Fruit fly (Drosophila melanogaster) whole organism, adult: Measurements from ENCODE around the gene Doc3.
A peak's percentile ranks its signal among the peaks of the same experiment; 100 is the strongest.

Experiments
- CG11617 ChIP-seq: fragments of 200-800 bp; sonication (Bioruptor generic); optimal IDR thresholded peaks from 2 replicates; lab custom pipeline; 2017; ENCODE audit warnings: mild to moderate bottlenecking, missing biosample characterization, missing genetic modification reagents, missing genetic modification characterization
- CG12768 ChIP-seq: fragments of 200-800 bp; sonication (Bioruptor generic); optimal IDR thresholded peaks from 2 replicates; lab custom pipeline; 2017; ENCODE audit warnings: missing biosample characterization, missing genetic modification characterization, mild to moderate bottlenecking, moderate library complexity, missing genetic modification reagents
- CG1620 ChIP-seq: fragments of 200-800 bp; sonication (Bioruptor generic); optimal IDR thresholded peaks from 2 replicates; lab custom pipeline; 2016; ENCODE audit warnings: missing biosample characterization, missing genetic modification characterization
- CG33017 ChIP-seq: fragments of 200-800 bp; sonication (Bioruptor generic); optimal IDR thresholded peaks from 2 replicates; lab custom pipeline; 2018; ENCODE audit warnings: missing biosample characterization, mild to moderate bottlenecking, missing genetic modification characterization, moderate library complexity
- CG5204 ChIP-seq: fragments of 200-800 bp; sonication (Bioruptor generic); optimal IDR thresholded peaks from 2 replicates; lab custom pipeline; 2016; ENCODE audit warnings: missing biosample characterization, missing genetic modification characterization
- CG7101 ChIP-seq: fragments of 200-800 bp; sonication (Bioruptor generic); optimal IDR thresholded peaks from 2 replicates; lab custom pipeline; 2018; ENCODE audit warnings: missing biosample characterization, mild to moderate bottlenecking, missing genetic modification characterization, moderate library complexity
- Hr96 ChIP-seq: fragments of 200-800 bp; sonication (Bioruptor generic); optimal IDR thresholded peaks from 2 replicates; lab custom pipeline; 2016; ENCODE audit warnings: missing biosample characterization, missing genetic modification characterization
- Mnt ChIP-seq: fragments of 200-800 bp; sonication (Bioruptor generic); optimal IDR thresholded peaks from 2 replicates; lab custom pipeline; 2016; ENCODE audit warnings: missing biosample characterization, mild to moderate bottlenecking, missing genetic modification characterization
- cic ChIP-seq: fragments of 200-800 bp; sonication (Bioruptor generic); optimal IDR thresholded peaks from 2 replicates; lab custom pipeline; 2017; ENCODE audit warnings: missing biosample characterization, mild to moderate bottlenecking, missing genetic modification characterization, moderate library complexity
- cnc ChIP-seq, 2 experiments: fragments of >200 bp; optimal IDR thresholded peaks; 2 replicates each; lab custom pipeline; 2017
- kay ChIP-seq: fragments of 200-800 bp; sonication (Bioruptor generic); peaks from one replicate; lab custom pipeline; 2016; ENCODE audit warnings: missing biosample characterization, missing genetic modification characterization, borderline replicate concordance
- ovo ChIP-seq: fragments of 200-800 bp; sonication (Bioruptor generic); optimal IDR thresholded peaks from 2 replicates; lab custom pipeline; 2016; ENCODE audit warnings: missing biosample characterization, missing genetic modification characterization
- tj ChIP-seq: fragments of 200-800 bp; sonication (Bioruptor generic); optimal IDR thresholded peaks from 3 replicates; lab custom pipeline; 2017; ENCODE audit warnings: missing biosample characterization, mild to moderate bottlenecking, missing genetic modification characterization, moderate library complexity
- toe ChIP-seq: fragments of 200-800 bp; sonication (Bioruptor generic); optimal IDR thresholded peaks from 2 replicates; lab custom pipeline; 2016; ENCODE audit warnings: missing biosample characterization, missing genetic modification characterization

DNA sequence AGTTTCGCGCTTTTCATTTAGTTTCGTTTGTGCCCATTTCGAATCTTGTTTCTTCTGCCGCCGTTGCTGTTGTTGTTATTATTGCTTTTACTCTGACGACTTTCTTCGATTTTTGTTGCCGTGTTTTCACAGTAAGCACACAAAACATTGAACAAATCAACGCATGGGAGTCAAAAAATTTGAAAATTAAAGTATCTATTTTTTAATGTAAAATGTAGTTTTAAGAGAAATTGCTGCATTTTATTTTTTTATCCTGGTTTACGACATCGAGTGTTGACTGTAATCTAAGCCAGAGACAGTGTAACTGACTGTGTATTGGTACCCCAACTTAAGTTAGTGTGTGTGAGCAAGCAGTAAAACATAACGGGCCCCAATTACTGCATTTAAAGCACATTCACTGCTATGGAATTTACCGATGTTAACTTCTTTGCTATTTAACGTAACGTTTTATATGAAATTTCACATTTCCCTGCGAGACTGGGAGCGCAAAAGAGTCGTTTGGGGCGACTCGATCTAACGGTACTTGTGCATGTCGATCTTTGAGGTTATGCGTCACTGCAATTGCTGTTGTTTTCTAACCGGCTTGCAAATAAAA lies 8.7 kb upstream of the Doc3 start:
- TF ChIP-seq cic (GFP tag; lab: Kevin White, UChicago) (no peak), tj (GFP tag; lab: Kevin White, UChicago) (peak; percentile 33), CG1620 (GFP tag; lab: Kevin White, UChicago) (peak; percentile 74), CG11617 (GFP tag; lab: Kevin White, UChicago) (peak; percentile 64), CG5204 (GFP tag; lab: Kevin White, UChicago) (no peak), cnc (optimal IDR thresholded peaks at IDR 0.05; lab: Kevin White, UChicago) (no peak), toe (GFP tag; lab: Kevin White, UChicago) (no peak), CG12768 (peak; percentile 59), kay (GFP tag; lab: Kevin White, UChicago) (no peak), Mnt (GFP tag; lab: Kevin White, UChicago) (peak; percentile 57), ovo (GFP tag; lab: Kevin White, UChicago) (peak; percentile 96), Hr96 (GFP tag; lab: Kevin White, UChicago) (no peak), CG7101 (tag; lab: Kevin White, UChicago) (peak; percentile 90), CG33017 (tag; lab: Kevin White, UChicago) (peak; percentile 90)
